Fruit fly (Drosophila melanogaster): Measurements from ENCODE around the gene CG5921.

dm6 chrX:6035359-6035758 is 15.3 kb upstream of the CG5921 start:
- TF ChIP-seq Mio (GFP tag; optimal IDR thresholded peaks at IDR 0.05) (no peak), dsf (GFP tag; optimal IDR thresholded peaks at IDR 0.05; ENCODE audit: borderline replicate concordance) (no peak), OdsH (GFP tag; optimal IDR thresholded peaks at IDR 0.05) (no peak)

All from whole organism, wandering third instar larva.